Fruit fly (Drosophila melanogaster): ENCODE data around the gene CG11786.

CG11786 gene

dm6 chr3R:25051441-25052097 lies 5.4 kb downstream of the CG11786 start:
- TF ChIP-seq h (GFP tag; optimal IDR thresholded peaks at IDR 0.05) = peak; percentile 24
- TF ChIP-seq N (GFP tag; optimal IDR thresholded peaks at IDR 0.05) = no peak

dm6 chr3R:25054451-25055188 lies 8.5 kb downstream of the CG11786 start, which contains the start of gene CG31109:
CG31109 (minus strand) TSS chr3R:25054653.
- TF ChIP-seq Rel (GFP tag; optimal IDR thresholded peaks at IDR 0.05) (no peak), Rel (tag; optimal IDR thresholded peaks at IDR 0.05) (peak; percentile 2), Dfd (GFP tag; optimal IDR thresholded peaks at IDR 0.05) (no peak), woc (GFP tag; optimal IDR thresholded peaks at IDR 0.05) (peak; percentile 7), dsf (GFP tag; optimal IDR thresholded peaks at IDR 0.05; ENCODE audit: borderline replicate concordance) (no peak), HLH106 (tag; optimal IDR thresholded peaks at IDR 0.05) (peak; percentile 31), usp (GFP tag; optimal IDR thresholded peaks at IDR 0.05) (no peak), h (GFP tag; optimal IDR thresholded peaks at IDR 0.05) (peak; percentile 18), Jra (GFP tag; optimal IDR thresholded peaks at IDR 0.05) (no peak), brk (GFP tag; optimal IDR thresholded peaks at IDR 0.05) (peak; percentile 27), Sp1 (GFP tag; optimal IDR thresholded peaks at IDR 0.05) (no peak), dl (GFP tag; optimal IDR thresholded peaks at IDR 0.05; ENCODE audit: insufficient read depth in 1 of 2, partially characterized antibody in 2 of 2) (no peak), dmrt93B (GFP tag; optimal IDR thresholded peaks at IDR 0.05) (no peak), foxo (GFP tag; optimal IDR thresholded peaks at IDR 0.05) (peak in 1 of 2 experiments; percentile 39), Abd-B (GFP tag; optimal IDR thresholded peaks at IDR 0.05) (no peak), Myc (optimal IDR thresholded peaks at IDR 0.05) (no peak), Dif (GFP tag; optimal IDR thresholded peaks at IDR 0.05; ENCODE audit: partially characterized antibody) (no peak), N (GFP tag; optimal IDR thresholded peaks at IDR 0.05) (no peak), jim (GFP tag; optimal IDR thresholded peaks at IDR 0.05) (no peak), CrebA (GFP tag; optimal IDR thresholded peaks at IDR 0.05; ENCODE audit: borderline replicate concordance) (no peak), Hr83 (GFP tag; optimal IDR thresholded peaks at IDR 0.05; ENCODE audit: poor library complexity, severe bottlenecking) (peak; percentile 41), CG9705 (GFP tag; optimal IDR thresholded peaks at IDR 0.05) (peak; percentile 32), br (GFP tag; optimal IDR thresholded peaks at IDR 0.05) (no peak), Vsx2 (GFP tag; optimal IDR thresholded peaks at IDR 0.05; ENCODE audit: partially characterized antibody) (no peak), Hr78 (GFP tag; optimal IDR thresholded peaks at IDR 0.05) (no peak), lola (GFP tag; optimal IDR thresholded peaks at IDR 0.05) (no peak), tai (GFP tag; optimal IDR thresholded peaks at IDR 0.05) (peak; percentile 4), GATAd (GFP tag; optimal IDR thresholded peaks at IDR 0.05) (no peak), sv (GFP tag; optimal IDR thresholded peaks at IDR 0.05) (no peak), Mio (GFP tag; optimal IDR thresholded peaks at IDR 0.05) (no peak), fru (GFP tag; optimal IDR thresholded peaks at IDR 0.05) (no peak), sage (GFP tag; optimal IDR thresholded peaks at IDR 0.05) (no peak), rgr (GFP tag; optimal IDR thresholded peaks at IDR 0.05) (peak; percentile 55), OdsH (GFP tag; optimal IDR thresholded peaks at IDR 0.05) (no peak), psq (GFP tag; optimal IDR thresholded peaks at IDR 0.05) (no peak), ey (GFP tag; optimal IDR thresholded peaks at IDR 0.05) (no peak), CG32264 (GFP tag; optimal IDR thresholded peaks at IDR 0.05) (no peak), Hnf4 (GFP tag; optimal IDR thresholded peaks at IDR 0.05) (peak; percentile 46), pan (optimal IDR thresholded peaks at IDR 0.05) (no peak)
